Worm (Caenorhabditis elegans) whole organism, L3 larva: Measurements from ENCODE around the gene D1053.4.
A peak's percentile ranks its signal among the peaks of the same experiment; 100 is the strongest.

Experiments used
- R02D3.7 ChIP-seq: fragments of 150-350 bp; optimal IDR thresholded peaks from 2 replicates; lab custom pipeline; 2014; ENCODE audit warnings: missing biosample characterization, missing genetic modification characterization
- ZK546.5 ChIP-seq: sonication (generic microtip); optimal IDR thresholded peaks from 2 replicates; lab custom pipeline; 2017; ENCODE audit warnings: missing biosample characterization, missing genetic modification characterization
- aly-2 ChIP-seq: fragments of 150-350 bp; optimal IDR thresholded peaks from 2 replicates; lab custom pipeline; 2014; ENCODE audit warnings: missing biosample characterization, missing genetic modification characterization
- ama-1 ChIP-seq: fragments of 150-350 bp; optimal IDR thresholded peaks from 2 replicates; lab custom pipeline; 2018
- ceh-16 ChIP-seq: sonication (generic microtip); optimal IDR thresholded peaks from 2 replicates; lab custom pipeline; 2017; ENCODE audit warnings: missing biosample characterization, missing genetic modification characterization
- ceh-28 ChIP-seq: fragments of 150-350 bp; optimal IDR thresholded peaks from 2 replicates; lab custom pipeline; 2014; ENCODE audit warnings: missing biosample characterization, missing genetic modification reagents, missing genetic modification characterization
- ceh-82 ChIP-seq: fragments of 150-350 bp; optimal IDR thresholded peaks from 2 replicates; lab custom pipeline; 2014; ENCODE audit warnings: missing biosample characterization, missing genetic modification characterization
- ceh-9 ChIP-seq: sonication (generic microtip); optimal IDR thresholded peaks from 2 replicates; lab custom pipeline; 2018; ENCODE audit warnings: missing biosample characterization, missing genetic modification characterization
- daf-12 ChIP-seq: fragments of 150-350 bp; optimal IDR thresholded peaks from 2 replicates; lab custom pipeline; 2014; ENCODE audit warnings: missing biosample characterization, missing genetic modification reagents, missing genetic modification characterization
- egl-27 ChIP-seq: sonication (generic microtip); optimal IDR thresholded peaks from 4 replicates; lab custom pipeline; 2017; ENCODE audit warnings: missing biosample characterization, missing genetic modification reagents, missing genetic modification characterization
- egl-5 ChIP-seq: fragments of 150-350 bp; optimal IDR thresholded peaks from 2 replicates; lab custom pipeline; 2017; ENCODE audit warnings: missing biosample characterization, missing genetic modification reagents, missing genetic modification characterization, inconsistent platforms
- elt-1 ChIP-seq: fragments of 150-350 bp; optimal IDR thresholded peaks from 2 replicates; lab custom pipeline; 2014; ENCODE audit warnings: missing biosample characterization, missing genetic modification characterization
- elt-2 ChIP-seq: sonication (generic microtip); optimal IDR thresholded peaks from 2 replicates; lab custom pipeline; 2016; ENCODE audit warnings: missing genetic modification reagents, mild to moderate bottlenecking, missing genetic modification characterization, missing compliant biosample characterization
- elt-3 ChIP-seq, 3 experiments: fragments of 150-350 bp in 1 of 3; sonication (generic microtip) in 2 of 3; optimal IDR thresholded peaks; 2 replicates in 2 of 3; 4 replicates in 1 of 3; lab custom pipeline; 2014 to 2017; ENCODE audit warnings: missing biosample characterization in 3 of 3, missing genetic modification characterization in 3 of 3
- fos-1 ChIP-seq: fragments of 150-350 bp; optimal IDR thresholded peaks from 2 replicates; lab custom pipeline; 2014; ENCODE audit warnings: missing biosample characterization, missing genetic modification characterization
- hmg-11 ChIP-seq: sonication (generic microtip); optimal IDR thresholded peaks from 2 replicates; lab custom pipeline; 2016; ENCODE audit warnings: missing genetic modification characterization, missing compliant biosample characterization
- jun-1 ChIP-seq: fragments of 150-350 bp; optimal IDR thresholded peaks from 2 replicates; lab custom pipeline; 2014; ENCODE audit warnings: missing biosample characterization, missing genetic modification reagents, missing genetic modification characterization
- lin-15B ChIP-seq: fragments of 150-350 bp; optimal IDR thresholded peaks from 2 replicates; lab custom pipeline; 2014; ENCODE audit warnings: missing biosample characterization, missing genetic modification characterization
- lin-39 ChIP-seq: fragments of 150-350 bp; optimal IDR thresholded peaks from 2 replicates; lab custom pipeline; 2018; ENCODE audit warnings: missing biosample characterization, missing genetic modification reagents, missing genetic modification characterization
- lsy-12 ChIP-seq: sonication (generic microtip); optimal IDR thresholded peaks from 2 replicates; lab custom pipeline; 2016; ENCODE audit warnings: mild to moderate bottlenecking, missing genetic modification characterization, missing compliant biosample characterization
- mdl-1 ChIP-seq: fragments of 150-350 bp; optimal IDR thresholded peaks from 2 replicates; lab custom pipeline; 2014; ENCODE audit warnings: missing biosample characterization, missing genetic modification characterization
- mml-1 ChIP-seq: fragments of 150-350 bp; sonication (generic microtip); optimal IDR thresholded peaks from 3 replicates; lab custom pipeline; 2014; ENCODE audit warnings: missing biosample characterization, missing genetic modification characterization
- nfya-1 ChIP-seq: sonication (generic microtip); optimal IDR thresholded peaks from 2 replicates; lab custom pipeline; 2017; ENCODE audit warnings: missing genetic modification characterization, mild to moderate bottlenecking, missing compliant biosample characterization, antibody characterized with exemption, moderate library complexity; ENCODE audit not compliant: insufficient read depth
- nhr-11 ChIP-seq: fragments of 150-350 bp; optimal IDR thresholded peaks from 2 replicates; lab custom pipeline; 2014; ENCODE audit warnings: missing biosample characterization, missing genetic modification characterization
- nhr-12 ChIP-seq: fragments of 150-350 bp; optimal IDR thresholded peaks from 2 replicates; lab custom pipeline; 2014; ENCODE audit warnings: missing biosample characterization, missing genetic modification characterization
- nhr-237 ChIP-seq: fragments of 150-350 bp; optimal IDR thresholded peaks from 2 replicates; lab custom pipeline; 2014; ENCODE audit warnings: missing biosample characterization, missing genetic modification characterization
- nhr-25 ChIP-seq: sonication (generic microtip); optimal IDR thresholded peaks from 2 replicates; lab custom pipeline; 2017; ENCODE audit warnings: missing biosample characterization, missing genetic modification characterization
- nhr-28 ChIP-seq: fragments of 150-350 bp; optimal IDR thresholded peaks from 2 replicates; lab custom pipeline; 2014; ENCODE audit warnings: missing biosample characterization, missing genetic modification characterization
- nhr-43 ChIP-seq: sonication (generic microtip); optimal IDR thresholded peaks from 2 replicates; lab custom pipeline; 2016; ENCODE audit warnings: mild to moderate bottlenecking, missing genetic modification characterization, missing compliant biosample characterization; ENCODE audit not compliant: poor library complexity, severe bottlenecking
- nhr-67 ChIP-seq: fragments of 150-350 bp; optimal IDR thresholded peaks from 2 replicates; lab custom pipeline; 2014; ENCODE audit warnings: missing biosample characterization, missing genetic modification characterization
- nhr-77 ChIP-seq: fragments of 150-350 bp; optimal IDR thresholded peaks from 2 replicates; lab custom pipeline; 2014; ENCODE audit warnings: missing biosample characterization, missing genetic modification characterization
- pha-4 ChIP-seq: fragments of 150-350 bp; optimal IDR thresholded peaks from 2 replicates; lab custom pipeline; 2014; ENCODE audit warnings: missing biosample characterization, missing genetic modification reagents, missing genetic modification characterization
- pqm-1 ChIP-seq: fragments of 150-350 bp; optimal IDR thresholded peaks from 2 replicates; lab custom pipeline; 2017; ENCODE audit warnings: missing biosample characterization, missing genetic modification characterization, inconsistent platforms
- sea-2 ChIP-seq: fragments of 150-350 bp; sonication (generic microtip); optimal IDR thresholded peaks from 4 replicates; lab custom pipeline; 2014; ENCODE audit warnings: missing biosample characterization, missing genetic modification reagents, missing genetic modification characterization
- skn-1 ChIP-seq: fragments of 150-350 bp; optimal IDR thresholded peaks from 2 replicates; lab custom pipeline; 2014; ENCODE audit warnings: missing biosample characterization, missing genetic modification characterization
- snpc-4 ChIP-seq: fragments of 150-350 bp; optimal IDR thresholded peaks from 2 replicates; lab custom pipeline; 2014; ENCODE audit warnings: missing biosample characterization, missing genetic modification characterization
- tbx-2 ChIP-seq: sonication (generic microtip); optimal IDR thresholded peaks from 2 replicates; lab custom pipeline; 2016; ENCODE audit warnings: mild to moderate bottlenecking, missing genetic modification characterization, missing compliant biosample characterization
- unc-39 ChIP-seq: sonication (generic microtip); optimal IDR thresholded peaks from 4 replicates; lab custom pipeline; 2017; ENCODE audit warnings: missing biosample characterization, missing genetic modification characterization
- unc-62 ChIP-seq: fragments of 150-350 bp; sonication (generic microtip); optimal IDR thresholded peaks from 4 replicates; lab custom pipeline; 2014; ENCODE audit warnings: missing biosample characterization, missing genetic modification reagents, missing genetic modification characterization
- ztf-11 ChIP-seq: fragments of 150-350 bp; optimal IDR thresholded peaks from 2 replicates; lab custom pipeline; 2014; ENCODE audit warnings: missing biosample characterization, missing genetic modification characterization
- ztf-4 ChIP-seq: fragments of 150-350 bp; optimal IDR thresholded peaks from 2 replicates; lab custom pipeline; 2014; ENCODE audit warnings: missing biosample characterization, missing genetic modification characterization

D1053.4 gene

ce11 chrX:11710229-11710628, 13.4 kb downstream of the D1053.4 start, which contains the start of gene C44C10.11 (continued):
- TF ChIP-seq ceh-28 (tag; lab: Kevin White, UChicago) (no peak), nhr-67 (tag; lab: Kevin White, UChicago) (no peak), tbx-2 (no peak), ceh-16 (tag; lab: Kevin White, UChicago) (no peak), pha-4 (tag; lab: Kevin White, UChicago) (no peak), egl-27 (peak; percentile 17), elt-1 (tag; lab: Kevin White, UChicago) (no peak), ZK546.5 (tag; lab: Kevin White, UChicago) (no peak)

ce11 chrX:11702236-11702635, 21.4 kb downstream of the D1053.4 start, which contains the start of gene C44C10.3:
Gene C44C10.3, plus strand, starts transcription at chrX:11702536.
- TF ChIP-seq ceh-16 (tag; lab: Kevin White, UChicago) (no peak), sea-2 (GFP tag; lab: Kevin White, UChicago) (no peak), nhr-11 (tag; lab: Kevin White, UChicago) (no peak), snpc-4 (tag; lab: Kevin White, UChicago) (no peak), unc-39 (tag; lab: Kevin White, UChicago) (no peak), R02D3.7 (tag; lab: Kevin White, UChicago) (no peak), nhr-25 (no peak), mdl-1 (tag; lab: Kevin White, UChicago) (no peak), nfya-1 (no peak), elt-2 (tag; lab: Kevin White, UChicago) (no peak)

ce11 chrX:11700263-11700662, 23.3 kb downstream of the D1053.4 start, which contains the start of gene C44C10.15:
Gene C44C10.15, minus strand, starts transcription at chrX:11700363.
- TF ChIP-seq pha-4 (tag; lab: Kevin White, UChicago) (no peak), nhr-237 (no peak), ama-1 (lab: Kevin White, UChicago) (no peak), ZK546.5 (tag; lab: Kevin White, UChicago) (no peak), ceh-9 (tag; lab: Kevin White, UChicago) (no peak), ceh-82 (tag; lab: Kevin White, UChicago) (no peak), daf-12 (tag; lab: Kevin White, UChicago) (no peak), R02D3.7 (tag; lab: Kevin White, UChicago) (no peak), elt-2 (tag; lab: Kevin White, UChicago) (no peak), lin-39 (tag; lab: Kevin White, UChicago) (no peak), snpc-4 (tag; lab: Kevin White, UChicago) (no peak), nhr-77 (tag; lab: Kevin White, UChicago) (no peak), fos-1 (tag; lab: Kevin White, UChicago) (no peak), lin-15B (tag; lab: Kevin White, UChicago) (no peak)
- TF ChIP-seq, all 47 proteins: peak for 0

- TF ChIP-seq unc-62 (no peak), mdl-1 (tag; lab: Kevin White, UChicago) (no peak), ceh-9 (tag; lab: Kevin White, UChicago) (no peak), pqm-1 (tag; lab: Kevin White, UChicago) (no peak), jun-1 (tag; lab: Kevin White, UChicago) (no peak), lsy-12 (tag; lab: Kevin White, UChicago) (no peak), fos-1 (tag; lab: Kevin White, UChicago) (no peak), mml-1 (no peak), tbx-2 (no peak), nhr-77 (tag; lab: Kevin White, UChicago) (no peak), egl-5 (tag; lab: Kevin White, UChicago) (no peak), snpc-4 (tag; lab: Kevin White, UChicago) (no peak), nhr-28 (tag; lab: Kevin White, UChicago) (no peak), egl-27 (no peak), nhr-67 (tag; lab: Kevin White, UChicago) (no peak), unc-39 (tag; lab: Kevin White, UChicago) (no peak)
These were observed 26.9 kb downstream of the D1053.4 start, which contains the start of gene C44C10.12 for ce11 chrX:11696696-11697095. Gene C44C10.12, plus strand, starts transcription at chrX:11696996.

- TF ChIP-seq ZK546.5 (tag; lab: Kevin White, UChicago), result no peak
- TF ChIP-seq nhr-25, result peak; percentile 31
- no peak for TF ChIP-seq ztf-4
- TF ChIP-seq ceh-28 (tag; lab: Kevin White, UChicago), result no peak
- peak; percentile 78 for TF ChIP-seq pha-4 (tag; lab: Kevin White, UChicago)
- TF ChIP-seq skn-1 (tag; lab: Kevin White, UChicago), result no peak
- no peak for TF ChIP-seq nhr-28 (tag; lab: Kevin White, UChicago)
- TF ChIP-seq mml-1, result no peak
- TF ChIP-seq elt-3 (tag; optimal IDR thresholded peaks at IDR 0.05; lab: Kevin White, UChicago), result no peak
- no peak for TF ChIP-seq fos-1 (tag; lab: Kevin White, UChicago)
- peak; percentile 8 for TF ChIP-seq nhr-43 (tag; lab: Kevin White, UChicago)
- TF ChIP-seq jun-1 (tag; lab: Kevin White, UChicago), result no peak
- TF ChIP-seq tbx-2, result no peak
- TF ChIP-seq ceh-16 (tag; lab: Kevin White, UChicago), result no peak
- TF ChIP-seq unc-39 (tag; lab: Kevin White, UChicago), result no peak
- TF ChIP-seq lin-39 (tag; lab: Kevin White, UChicago), result no peak
- no peak for TF ChIP-seq ztf-11 (tag; lab: Kevin White, UChicago)
- TF ChIP-seq R02D3.7 (tag; lab: Kevin White, UChicago), result no peak
- no peak for TF ChIP-seq hmg-11 (tag; lab: Kevin White, UChicago)
- TF ChIP-seq elt-1 (tag; lab: Kevin White, UChicago), result no peak
- TF ChIP-seq sea-2 (GFP tag; lab: Kevin White, UChicago), result no peak
- no peak for TF ChIP-seq nhr-67 (tag; lab: Kevin White, UChicago)
- no peak for TF ChIP-seq aly-2
- TF ChIP-seq nhr-11 (tag; lab: Kevin White, UChicago), result no peak
- no peak for TF ChIP-seq nfya-1
- no peak for TF ChIP-seq nhr-12 (tag; lab: Kevin White, UChicago)
These were observed 30.5 kb downstream of the D1053.4 start, which contains the start of gene smcl-1 for ce11 chrX:11693092-11693491. Gene smcl-1, plus strand, starts transcription at chrX:11693464.
